Worm (Caenorhabditis elegans) whole organism, L4/young adult: Measurements from ENCODE around the gene T19H12.6.

Source experiments
- W03F9.2 ChIP-seq: fragments of 150-350 bp; optimal IDR thresholded peaks from 2 replicates; lab custom pipeline; 2014; ENCODE audit warnings: missing biosample characterization, missing genetic modification characterization
- dao-5 ChIP-seq: sonication (generic microtip); optimal IDR thresholded peaks from 2 replicates; lab custom pipeline; 2016; ENCODE audit warnings: missing genotype, missing genetic modification characterization, moderate library complexity, missing compliant biosample characterization
- him-1 ChIP-seq: sonication (generic microtip); optimal IDR thresholded peaks from 2 replicates; lab custom pipeline; 2016; ENCODE audit warnings: missing genotype, missing genetic modification reagents, missing genetic modification characterization, missing compliant biosample characterization

DNA sequence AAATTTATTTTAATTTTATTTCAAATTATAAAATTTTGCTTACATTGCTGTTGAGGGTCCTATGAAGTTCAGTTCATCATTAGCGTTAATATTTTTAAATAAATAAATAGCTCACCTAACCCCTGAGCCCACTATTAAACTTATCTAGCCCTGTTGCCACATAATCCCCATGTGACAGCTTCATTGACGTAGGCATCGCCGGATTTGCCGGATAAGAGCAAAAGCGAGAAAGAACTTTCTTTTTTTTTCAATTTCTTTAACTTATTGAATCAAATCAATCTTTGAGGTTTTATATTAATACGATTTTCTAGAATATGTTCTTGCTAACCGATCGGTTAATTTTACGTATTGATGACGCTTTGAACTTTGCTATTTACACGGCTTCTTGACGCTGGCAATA is 25.5 kb downstream of the T19H12.6 start:
- TF ChIP-seq W03F9.2: no peak
- no peak for TF ChIP-seq dao-5 (tag; lab: Kevin White, UChicago)
- no peak for TF ChIP-seq him-1
